Worm (Caenorhabditis elegans) whole organism, L1 larva: ENCODE results near the gene C04C3.9.

Source experiments
- C16A3.4 ChIP-seq: fragments of 150-350 bp; optimal IDR thresholded peaks from 2 replicates; lab custom pipeline; 2014; ENCODE audit warnings: missing biosample characterization, missing genetic modification characterization
- alr-1 ChIP-seq: fragments of 200-800 bp; sonication (Bioruptor generic); optimal IDR thresholded peaks from 2 replicates; lab custom pipeline; 2018; ENCODE audit warnings: borderline replicate concordance, mild to moderate bottlenecking, missing genetic modification characterization, missing compliant biosample characterization
- ceh-82 ChIP-seq, 3 experiments: fragments of 150-350 bp in 1 of 3; sonication (generic microtip) in 2 of 3; optimal IDR thresholded peaks; 2 replicates each; lab custom pipeline; 2014 to 2017; ENCODE audit warnings: missing biosample characterization in 3 of 3, missing genetic modification characterization in 3 of 3
- ceh-88 ChIP-seq: fragments of 200-800 bp; sonication (Bioruptor generic); IDR thresholded peaks from 2 replicates; pipeline ENCODE4 v1.3.6; 2022; ENCODE audit warnings: missing genetic modification characterization, missing compliant biosample characterization
- elt-3 ChIP-seq, 6 experiments: fragments of 150-350 bp in 1 of 6; sonication (generic microtip); optimal IDR thresholded peaks; 2 replicates each; lab custom pipeline; 2017 to 2018; ENCODE audit warnings: missing biosample characterization in 6 of 6, missing genetic modification characterization in 6 of 6, inconsistent platforms in 1 of 6
- lir-3 ChIP-seq: sonication (generic microtip); optimal IDR thresholded peaks from 2 replicates; lab custom pipeline; 2016; ENCODE audit warnings: mild to moderate bottlenecking, missing genetic modification characterization, moderate library complexity, missing compliant biosample characterization; ENCODE audit not compliant: poor library complexity
- mdl-1 ChIP-seq, 2 experiments: fragments of 150-350 bp; optimal IDR thresholded peaks; 2 replicates each; lab custom pipeline; 2014 to 2017; ENCODE audit warnings: missing biosample characterization in 2 of 2, missing genetic modification characterization in 2 of 2, inconsistent platforms in 1 of 2
- mep-1 ChIP-seq: fragments of 150-350 bp; optimal IDR thresholded peaks from 2 replicates; lab custom pipeline; 2014; ENCODE audit warnings: missing biosample characterization, missing genetic modification characterization
- nhr-11 ChIP-seq: fragments of 150-350 bp; optimal IDR thresholded peaks from 2 replicates; lab custom pipeline; 2014; ENCODE audit warnings: missing biosample characterization, missing genetic modification characterization
- nhr-76 ChIP-seq: sonication (generic microtip); optimal IDR thresholded peaks from 2 replicates; lab custom pipeline; 2017; ENCODE audit warnings: missing biosample characterization, missing genetic modification characterization
- pqm-1 ChIP-seq: sonication (generic microtip); optimal IDR thresholded peaks from 3 replicates; lab custom pipeline; 2017; ENCODE audit warnings: missing biosample characterization, missing genetic modification characterization
- snpc-4 ChIP-seq: fragments of 150-350 bp; optimal IDR thresholded peaks from 2 replicates; lab custom pipeline; 2014; ENCODE audit warnings: missing biosample characterization, missing genetic modification characterization

DNA sequence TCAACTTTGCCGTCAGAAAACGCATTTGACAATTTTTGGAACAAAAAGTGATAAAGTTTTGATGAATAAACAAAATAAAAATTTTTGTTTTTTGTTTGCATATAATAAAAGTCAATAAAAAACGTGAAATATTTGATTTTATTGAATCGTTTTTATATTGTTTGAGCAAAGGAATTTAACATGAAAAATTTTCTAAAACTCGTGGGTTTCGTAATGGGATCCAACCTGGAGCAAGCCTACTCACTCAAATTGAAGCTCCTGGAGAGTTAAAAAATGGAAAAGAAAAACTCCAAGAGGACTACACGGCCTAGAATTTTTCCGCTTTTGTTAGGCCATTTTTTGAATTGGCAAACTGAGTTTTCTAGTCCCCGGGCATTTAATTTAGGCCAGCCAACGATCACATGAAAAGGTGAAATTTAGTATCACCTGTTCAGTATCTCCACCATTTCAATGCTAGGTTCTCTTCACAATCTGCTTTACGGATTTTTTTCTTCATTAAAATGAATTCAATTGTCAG lies at the start of gene C04C3.9, which contains the start of gene srz-60:
- TF ChIP-seq mdl-1 (tag; optimal IDR thresholded peaks at IDR 0.05; lab: Kevin White, UChicago) (no peak), mep-1 (tag; lab: Kevin White, UChicago) (no peak), nhr-11 (tag; lab: Kevin White, UChicago) (no peak), snpc-4 (tag; lab: Kevin White, UChicago) (no peak), lir-3 (tag; lab: Kevin White, UChicago) (no peak), pqm-1 (no peak), C16A3.4 (tag; lab: Kevin White, UChicago) (no peak), elt-3 (tag; optimal IDR thresholded peaks at IDR 0.05; lab: Kevin White, UChicago) (no peak), nhr-76 (no peak), ceh-88 (GFP tag; lab: Robert Waterston, UW) (no peak), alr-1 (tag; lab: Kevin White, UChicago) (no peak), ceh-82 (tag; optimal IDR thresholded peaks at IDR 0.05; lab: Kevin White, UChicago) (no peak)
